Worm (Caenorhabditis elegans): ENCODE results near the gene glb-20.

- TF ChIP-seq dve-1 (tag; optimal IDR thresholded peaks at IDR 0.05) (no peak), che-1 (tag; optimal IDR thresholded peaks at IDR 0.05) (no peak), pha-4 (tag; optimal IDR thresholded peaks at IDR 0.05) (no peak), sox-4 (tag; optimal IDR thresholded peaks at IDR 0.05) (no peak), ceh-24 (tag; optimal IDR thresholded peaks at IDR 0.05) (no peak), ceh-2 (tag; optimal IDR thresholded peaks at IDR 0.05) (no peak), hlh-6 (tag; optimal IDR thresholded peaks at IDR 0.05) (no peak), dmd-4 (tag; optimal IDR thresholded peaks at IDR 0.05; ENCODE audit: borderline replicate concordance) (no peak)
Measured at ce11 chrX:13505201-13505600, 50.8 kb downstream of the glb-20 start.
